Worm (Caenorhabditis elegans): ENCODE results near the gene sly-1.
A peak's percentile ranks its signal among the peaks of the same experiment; 100 is the strongest.

Gene sly-1

DNA sequence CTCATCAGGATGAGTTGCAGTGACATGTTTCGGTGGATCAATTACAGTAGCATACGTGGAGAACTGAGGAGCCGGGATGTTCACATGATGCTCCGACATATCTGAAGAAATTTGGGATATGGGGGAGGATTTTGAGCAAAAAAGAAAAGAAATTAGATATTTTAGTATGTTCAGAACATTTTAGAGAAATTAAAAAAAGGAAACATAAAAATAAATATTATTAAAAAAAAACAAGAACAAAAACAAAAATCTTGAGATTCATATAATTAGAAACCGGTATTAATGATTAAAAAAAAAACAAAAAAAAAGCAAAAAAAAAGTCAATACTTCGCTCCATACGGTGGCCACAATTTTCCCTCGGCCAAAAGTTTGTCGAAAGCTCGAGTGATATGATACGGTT is 3.1 kb upstream of the sly-1 start, which contains the start of gene rab-33:
rab-33 (minus strand) TSS at position 101 of the 400 bp plus-strand sequence.
- TF ChIP-seq F13C5.2 (tag; optimal IDR thresholded peaks at IDR 0.05) (no peak), ets-7 (tag; optimal IDR thresholded peaks at IDR 0.05) (no peak), ama-1 (optimal IDR thresholded peaks at IDR 0.05) (no peak), hnd-1 (tag; optimal IDR thresholded peaks at IDR 0.05) (no peak), flt-1 (GFP tag; IDR thresholded peaks at IDR 0.05) (no peak), hmg-4 (GFP tag; optimal IDR thresholded peaks at IDR 0.05) (no peak), hmbx-1 (tag; optimal IDR thresholded peaks at IDR 0.05) (no peak), tbx-11 (GFP tag; IDR thresholded peaks at IDR 0.05) (no peak), sea-1 (GFP tag; conservative IDR thresholded peaks at IDR 0.05) (no peak), pes-1 (GFP tag; IDR thresholded peaks at IDR 0.05) (no peak), scrt-1 (GFP tag; IDR thresholded peaks at IDR 0.05) (no peak), B0310.2 (tag; optimal IDR thresholded peaks at IDR 0.05) (no peak), tbx-37 (GFP tag; conservative IDR thresholded peaks at IDR 0.05) (no peak), ceh-13 (GFP tag; optimal IDR thresholded peaks at IDR 0.05) (no peak), aly-1 (tag; optimal IDR thresholded peaks at IDR 0.05) (no peak)

DNA sequence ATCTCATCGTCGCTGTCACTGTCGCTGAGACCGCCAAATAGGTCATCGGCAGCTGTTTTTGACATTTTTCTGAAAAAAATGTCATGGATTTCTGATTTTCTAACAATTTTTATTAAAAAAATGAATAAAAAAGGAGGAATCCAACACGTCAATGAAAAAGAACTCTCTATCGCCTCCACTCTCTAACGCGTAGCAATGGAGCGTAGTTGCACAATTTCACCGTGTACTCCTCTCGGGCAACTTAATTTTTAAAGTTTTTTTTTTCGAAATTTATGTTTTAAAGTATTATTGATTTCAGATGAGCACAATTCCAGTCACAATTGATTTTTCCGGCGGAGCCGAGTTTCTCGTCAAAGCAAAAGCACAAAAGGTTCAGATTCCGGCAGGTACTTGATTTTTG is 1.7 kb upstream of the sly-1 start, which contains the start of the genes taf-11.3 and urm-1:
taf-11.3 (minus strand) TSS at position 69 of the 400 bp plus-strand sequence.
urm-1 (plus strand) TSS at position 299 of the 400 bp plus-strand sequence.
- no peak for TF ChIP-seq aly-1 (tag; optimal IDR thresholded peaks at IDR 0.05)
- 0 out of 2 replicates have a peak, but pooled peaks have one; percentile 28 for TF ChIP-seq flt-1 (GFP tag; IDR thresholded peaks at IDR 0.05)

DNA sequence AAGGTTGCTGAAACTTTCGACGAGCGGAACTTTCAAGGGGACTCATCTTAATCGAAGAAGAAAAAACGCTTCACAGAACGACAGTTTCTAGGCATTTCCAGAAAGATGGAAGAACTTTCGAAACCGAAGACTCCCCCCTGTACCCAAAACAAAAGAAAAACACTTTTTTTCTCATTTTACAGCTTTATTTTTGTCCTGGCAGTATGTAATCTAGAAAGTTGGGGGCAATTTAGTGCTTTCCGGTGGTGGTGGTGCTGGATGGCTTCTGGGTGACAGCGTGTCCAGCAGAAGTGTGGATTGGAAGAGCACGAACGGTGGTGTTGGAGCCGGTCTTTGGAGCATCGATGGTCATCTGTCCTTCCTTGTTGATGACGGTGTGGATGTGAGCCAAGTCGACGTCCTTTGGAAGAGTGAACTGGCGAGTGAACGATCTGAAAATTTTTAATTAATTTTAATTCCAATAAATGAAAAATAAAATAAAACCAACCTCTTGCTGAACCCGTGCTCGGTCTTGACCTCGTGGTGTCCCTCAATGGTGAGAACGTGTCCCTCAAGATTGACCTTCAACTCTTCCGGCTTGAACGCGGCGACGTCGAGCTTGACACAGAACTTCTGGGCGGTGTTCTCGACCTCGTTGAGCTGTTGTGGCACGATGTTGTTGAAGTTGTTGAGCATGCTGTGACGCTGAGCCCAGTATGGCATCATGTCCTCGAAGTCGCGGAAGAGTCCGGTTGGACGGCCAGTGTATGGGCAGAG is 737 bp upstream of the sly-1 start:
- TF ChIP-seq tbx-11 (GFP tag; IDR thresholded peaks at IDR 0.05): no peak
- no peak for TF ChIP-seq ceh-13 (GFP tag; optimal IDR thresholded peaks at IDR 0.05)
- TF ChIP-seq hmg-4 (GFP tag; optimal IDR thresholded peaks at IDR 0.05): no peak
- TF ChIP-seq F13C5.2 (tag; optimal IDR thresholded peaks at IDR 0.05): no peak
- TF ChIP-seq scrt-1 (GFP tag; IDR thresholded peaks at IDR 0.05): no peak
- TF ChIP-seq flt-1 (GFP tag; IDR thresholded peaks at IDR 0.05): no peak
- no peak for TF ChIP-seq sea-1 (GFP tag; conservative IDR thresholded peaks at IDR 0.05)
- no peak for TF ChIP-seq hmbx-1 (tag; optimal IDR thresholded peaks at IDR 0.05)
- no peak for TF ChIP-seq B0310.2 (tag; optimal IDR thresholded peaks at IDR 0.05)
- TF ChIP-seq ceh-36 (tag; optimal IDR thresholded peaks at IDR 0.05): no peak
- no peak for TF ChIP-seq ama-1 (optimal IDR thresholded peaks at IDR 0.05)
- TF ChIP-seq pes-1 (GFP tag; IDR thresholded peaks at IDR 0.05): no peak
- TF ChIP-seq tbx-37 (GFP tag; conservative IDR thresholded peaks at IDR 0.05): no peak
- TF ChIP-seq tra-4 (tag; optimal IDR thresholded peaks at IDR 0.05): no peak

DNA sequence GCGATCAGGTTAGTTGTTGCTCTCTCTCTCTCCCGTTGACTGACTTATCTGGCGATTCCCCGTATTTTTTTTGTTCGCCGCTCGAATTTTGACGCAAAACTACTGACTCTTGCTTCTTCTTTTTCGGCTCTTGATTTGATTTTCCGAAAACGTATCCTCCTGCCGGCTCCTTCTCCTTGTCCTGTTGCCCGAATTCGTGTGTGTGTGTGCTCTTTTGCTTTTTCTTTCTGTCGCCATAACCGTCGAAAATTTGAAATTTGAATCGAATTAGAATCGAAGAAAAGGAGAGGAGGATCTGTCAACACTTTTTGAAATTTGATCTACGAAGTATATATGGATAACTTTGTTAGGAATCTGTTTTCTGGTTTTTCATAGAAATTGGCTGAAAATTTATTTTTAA is 5.7 kb downstream of the sly-1 start:
- TF ChIP-seq hmbx-1 (tag; optimal IDR thresholded peaks at IDR 0.05) (no peak), scrt-1 (GFP tag; IDR thresholded peaks at IDR 0.05) (no peak), B0310.2 (tag; optimal IDR thresholded peaks at IDR 0.05) (no peak), tbx-37 (GFP tag; conservative IDR thresholded peaks at IDR 0.05) (no peak), sea-1 (GFP tag; conservative IDR thresholded peaks at IDR 0.05) (no peak), tra-4 (tag; optimal IDR thresholded peaks at IDR 0.05) (no peak), F13C5.2 (tag; optimal IDR thresholded peaks at IDR 0.05) (no peak), ets-7 (tag; optimal IDR thresholded peaks at IDR 0.05) (no peak), hmg-4 (GFP tag; optimal IDR thresholded peaks at IDR 0.05) (no peak)

DNA sequence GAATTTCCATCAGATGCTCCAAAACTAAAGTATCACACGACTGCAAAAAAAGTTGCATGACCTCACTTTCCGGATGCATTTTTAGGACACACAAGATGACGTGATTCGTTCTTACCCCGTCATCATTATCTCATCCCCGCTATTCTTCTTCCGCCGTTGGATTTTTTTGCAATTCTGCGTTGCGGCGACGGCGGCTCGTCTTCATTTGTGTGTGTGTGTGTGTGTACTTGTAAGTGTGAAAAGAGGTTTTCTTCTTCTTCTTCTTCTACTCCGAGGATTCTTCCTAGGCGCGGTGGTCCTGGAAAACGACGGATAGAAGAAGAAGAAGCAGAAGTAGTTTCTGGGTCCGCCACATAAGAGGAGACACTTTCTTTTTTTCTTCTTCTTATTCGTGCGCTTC is 8.9 kb downstream of the sly-1 start:
- TF ChIP-seq ets-7 (tag; optimal IDR thresholded peaks at IDR 0.05) (no peak), ceh-13 (GFP tag; optimal IDR thresholded peaks at IDR 0.05) (no peak), tra-4 (tag; optimal IDR thresholded peaks at IDR 0.05) (no peak), sea-1 (GFP tag; conservative IDR thresholded peaks at IDR 0.05) (no peak), flt-1 (GFP tag; IDR thresholded peaks at IDR 0.05) (no peak), hmg-4 (GFP tag; optimal IDR thresholded peaks at IDR 0.05) (no peak), hmbx-1 (tag; optimal IDR thresholded peaks at IDR 0.05) (no peak), tbx-37 (GFP tag; conservative IDR thresholded peaks at IDR 0.05) (no peak), hnd-1 (tag; optimal IDR thresholded peaks at IDR 0.05) (no peak), B0310.2 (tag; optimal IDR thresholded peaks at IDR 0.05) (no peak), scrt-1 (GFP tag; IDR thresholded peaks at IDR 0.05) (no peak), tbx-11 (GFP tag; IDR thresholded peaks at IDR 0.05) (no peak), pes-1 (GFP tag; IDR thresholded peaks at IDR 0.05) (no peak), aly-1 (tag; optimal IDR thresholded peaks at IDR 0.05) (no peak), F13C5.2 (tag; optimal IDR thresholded peaks at IDR 0.05) (no peak), ceh-36 (tag; optimal IDR thresholded peaks at IDR 0.05) (no peak)

DNA sequence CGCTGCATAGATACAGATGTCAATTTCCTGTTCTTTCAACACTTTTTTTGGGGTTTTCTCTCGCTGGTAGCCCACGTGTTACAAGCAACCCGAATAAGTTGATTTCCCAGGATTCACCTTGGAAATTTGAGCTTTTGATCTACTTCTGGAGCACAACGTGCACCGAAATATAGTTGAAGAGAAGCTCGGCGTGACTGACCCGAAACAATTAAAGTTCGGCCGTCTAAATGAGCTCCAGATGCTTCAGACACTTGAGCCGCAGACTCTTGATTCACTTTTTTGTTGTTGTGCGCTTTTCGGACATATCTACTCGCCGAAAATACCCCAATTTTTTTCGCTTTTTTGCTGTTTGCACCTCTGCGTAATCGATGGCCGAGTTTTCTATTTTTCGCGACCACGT is 12.0 kb downstream of the sly-1 start:
- TF ChIP-seq ceh-13 (GFP tag; optimal IDR thresholded peaks at IDR 0.05) (no peak), scrt-1 (GFP tag; IDR thresholded peaks at IDR 0.05) (no peak), F13C5.2 (tag; optimal IDR thresholded peaks at IDR 0.05) (no peak), B0310.2 (tag; optimal IDR thresholded peaks at IDR 0.05) (no peak), ceh-36 (tag; optimal IDR thresholded peaks at IDR 0.05) (no peak), hmg-4 (GFP tag; optimal IDR thresholded peaks at IDR 0.05) (no peak), tra-4 (tag; optimal IDR thresholded peaks at IDR 0.05) (no peak), tbx-11 (GFP tag; IDR thresholded peaks at IDR 0.05) (no peak), hmbx-1 (tag; optimal IDR thresholded peaks at IDR 0.05) (no peak)

DNA sequence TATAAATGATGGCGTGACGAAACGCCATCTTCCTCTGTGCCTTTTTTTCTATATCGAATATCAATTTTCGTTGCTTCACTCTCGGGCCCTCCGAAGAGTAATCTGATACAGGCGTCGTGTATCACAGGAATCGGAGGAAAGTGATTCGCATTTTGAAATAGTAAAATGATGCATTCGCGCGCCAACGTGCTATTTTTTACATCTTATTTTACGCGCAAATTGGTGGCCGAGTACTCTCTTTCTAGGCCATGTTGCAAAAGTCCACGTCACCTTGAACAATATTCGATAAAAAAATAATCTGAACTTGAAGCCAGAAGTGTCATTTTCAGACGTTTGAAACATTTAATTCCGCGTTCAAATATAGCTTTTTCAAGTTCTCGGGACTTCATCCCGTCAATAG is 12.8 kb downstream of the sly-1 start:
- no peak for TF ChIP-seq ama-1 (optimal IDR thresholded peaks at IDR 0.05)
- TF ChIP-seq tbx-11 (GFP tag; IDR thresholded peaks at IDR 0.05): no peak
- TF ChIP-seq hmg-4 (GFP tag; optimal IDR thresholded peaks at IDR 0.05): no peak
- no peak for TF ChIP-seq flt-1 (GFP tag; IDR thresholded peaks at IDR 0.05)

DNA sequence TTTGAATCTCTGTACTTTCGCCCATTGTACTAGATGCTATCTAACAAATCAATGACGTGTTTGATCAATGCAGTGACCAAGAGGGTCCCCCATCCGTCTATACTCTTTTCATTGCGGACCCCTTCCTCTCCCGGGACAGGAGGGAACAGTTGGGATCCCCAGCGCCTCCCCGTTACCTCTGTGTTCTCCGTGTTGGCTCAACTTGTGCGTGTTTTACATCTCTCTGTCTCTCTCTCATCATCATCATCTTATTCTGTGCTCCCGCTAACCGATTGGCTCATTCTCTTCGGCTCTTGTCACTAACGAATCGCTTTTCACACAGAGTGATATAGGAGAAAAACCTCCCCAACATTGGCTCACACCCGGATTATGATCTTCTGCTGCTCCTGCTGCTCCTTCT is 13.7 kb downstream of the sly-1 start, which contains the start of gene unc-49:
unc-49 (plus strand) TSS at position 240 of the 400 bp plus-strand sequence.
- no peak for TF ChIP-seq hnd-1 (tag; optimal IDR thresholded peaks at IDR 0.05)
- TF ChIP-seq pes-1 (GFP tag; IDR thresholded peaks at IDR 0.05): no peak
- no peak for TF ChIP-seq hmbx-1 (tag; optimal IDR thresholded peaks at IDR 0.05)
- no peak for TF ChIP-seq flt-1 (GFP tag; IDR thresholded peaks at IDR 0.05)
- TF ChIP-seq tbx-11 (GFP tag; IDR thresholded peaks at IDR 0.05): no peak
- TF ChIP-seq ama-1 (optimal IDR thresholded peaks at IDR 0.05): no peak
- no peak for TF ChIP-seq ets-7 (tag; optimal IDR thresholded peaks at IDR 0.05)
- TF ChIP-seq tbx-37 (GFP tag; conservative IDR thresholded peaks at IDR 0.05): no peak
- no peak for TF ChIP-seq tra-4 (tag; optimal IDR thresholded peaks at IDR 0.05)
- no peak for TF ChIP-seq aly-1 (tag; optimal IDR thresholded peaks at IDR 0.05)
- no peak for TF ChIP-seq ceh-13 (GFP tag; optimal IDR thresholded peaks at IDR 0.05)
- TF ChIP-seq ceh-36 (tag; optimal IDR thresholded peaks at IDR 0.05): no peak
- TF ChIP-seq scrt-1 (GFP tag; IDR thresholded peaks at IDR 0.05): no peak
- TF ChIP-seq F13C5.2 (tag; optimal IDR thresholded peaks at IDR 0.05): no peak
- TF ChIP-seq B0310.2 (tag; optimal IDR thresholded peaks at IDR 0.05): no peak
- TF ChIP-seq sea-1 (GFP tag; conservative IDR thresholded peaks at IDR 0.05): no peak

All from whole organism, early embryonic.